Fruit fly (Drosophila melanogaster) whole organism, embryonic: ENCODE results near the gene CG34313.
A peak's percentile ranks its signal among the peaks of the same experiment; 100 is the strongest.

Experiments used
- Adf1 ChIP-seq: fragments of 200-800 bp; sonication (Bioruptor generic); IDR thresholded peaks from 2 replicates; pipeline ENCODE4 v1.3.6; 2022; ENCODE audit warnings: missing biosample characterization, missing genetic modification characterization
- Blimp-1 ChIP-seq: fragments of 200-800 bp; sonication (Bioruptor generic); optimal IDR thresholded peaks from 3 replicates; lab custom pipeline; 2018; ENCODE audit warnings: missing biosample characterization, missing genetic modification characterization, mild to moderate bottlenecking, moderate library complexity, missing genetic modification reagents
- CG10209 ChIP-seq: fragments of 200-800 bp; sonication (Bioruptor generic); optimal IDR thresholded peaks from 3 replicates; lab custom pipeline; 2017; ENCODE audit warnings: missing biosample characterization, mild to moderate bottlenecking, missing genetic modification characterization, missing genetic modification reagents
- CG10267 ChIP-seq: fragments of 200-800 bp; sonication (Bioruptor generic); optimal IDR thresholded peaks from 2 replicates; lab custom pipeline; 2018; ENCODE audit warnings: missing biosample characterization, mild to moderate bottlenecking, missing genetic modification characterization, moderate library complexity
- CG10366 ChIP-seq: fragments of 200-800 bp; sonication (Bioruptor generic); IDR thresholded peaks from 2 replicates; pipeline ENCODE4 v1.3.6; 2022; ENCODE audit warnings: missing biosample characterization, missing genetic modification characterization
- CG10543 ChIP-seq: fragments of 200-800 bp; sonication (Bioruptor generic); optimal IDR thresholded peaks from 3 replicates; lab custom pipeline; 2017; ENCODE audit warnings: missing biosample characterization, mild to moderate bottlenecking, missing genetic modification characterization, moderate library complexity
- CG13775 ChIP-seq: fragments of 200-800 bp; sonication (Bioruptor generic); optimal IDR thresholded peaks from 3 replicates; lab custom pipeline; 2017; ENCODE audit warnings: missing biosample characterization, mild to moderate bottlenecking, missing genetic modification characterization
- CG14710 ChIP-seq: fragments of 200-800 bp; sonication (Bioruptor generic); optimal IDR thresholded peaks from 3 replicates; lab custom pipeline; 2019; ENCODE audit warnings: missing biosample characterization, mild to moderate bottlenecking, missing genetic modification characterization, moderate library complexity
- CG14965 ChIP-seq: fragments of 200-800 bp; sonication (Bioruptor generic); optimal IDR thresholded peaks from 2 replicates; lab custom pipeline; 2016; ENCODE audit warnings: missing biosample characterization, missing genetic modification characterization, borderline replicate concordance
- CG15073 ChIP-seq: fragments of 200-800 bp; sonication (Bioruptor generic); optimal IDR thresholded peaks from 2 replicates; lab custom pipeline; 2016; ENCODE audit warnings: missing biosample characterization, missing genetic modification characterization
- CG1602 ChIP-seq: fragments of 200-800 bp; sonication (Bioruptor generic); optimal IDR thresholded peaks from 3 replicates; lab custom pipeline; 2016; ENCODE audit warnings: missing biosample characterization, missing genetic modification characterization
- CG1647 ChIP-seq: fragments of 200-800 bp; sonication (Bioruptor generic); optimal IDR thresholded peaks from 3 replicates; lab custom pipeline; 2016; ENCODE audit warnings: missing biosample characterization, missing genetic modification characterization
- CG2129 ChIP-seq: fragments of 200-800 bp; sonication (Bioruptor generic); IDR thresholded peaks from 2 replicates; pipeline ENCODE4 v1.3.6; 2022; ENCODE audit warnings: missing biosample characterization, missing genetic modification characterization; ENCODE audit not compliant: partially characterized antibody
- CG2199 ChIP-seq: fragments of 200-800 bp; sonication (Bioruptor generic); IDR thresholded peaks from 3 replicates; pipeline ENCODE4 v1.3.6; 2022; ENCODE audit warnings: missing biosample characterization, missing genetic modification characterization
- CG30431 ChIP-seq: fragments of 200-800 bp; sonication (Bioruptor generic); optimal IDR thresholded peaks from 2 replicates; lab custom pipeline; 2017; ENCODE audit warnings: missing biosample characterization, missing genetic modification characterization
- CG33213 ChIP-seq: fragments of 200-800 bp; sonication (Bioruptor generic); optimal IDR thresholded peaks from 3 replicates; lab custom pipeline; 2016; ENCODE audit warnings: missing biosample characterization, missing genetic modification characterization
- CG6254 ChIP-seq: fragments of 200-800 bp; sonication (Bioruptor generic); optimal IDR thresholded peaks from 3 replicates; lab custom pipeline; 2017; ENCODE audit warnings: mild to moderate bottlenecking, missing biosample characterization, missing genetic modification reagents, missing genetic modification characterization
- CG7963 ChIP-seq: fragments of 200-800 bp; sonication (Bioruptor generic); IDR thresholded peaks from 3 replicates; pipeline ENCODE4 v1.3.6; 2022; ENCODE audit warnings: missing biosample characterization, missing genetic modification characterization; ENCODE audit not compliant: partially characterized antibody
- CG8388 ChIP-seq: fragments of 200-800 bp; sonication (Bioruptor generic); optimal IDR thresholded peaks from 2 replicates; lab custom pipeline; 2019; ENCODE audit warnings: missing biosample characterization, mild to moderate bottlenecking, missing genetic modification characterization, moderate library complexity
- CG8478 ChIP-seq: fragments of >200 bp; optimal IDR thresholded peaks from 2 replicates; lab custom pipeline; 2018
- CG8944 ChIP-seq: fragments of 200-800 bp; sonication (Bioruptor generic); optimal IDR thresholded peaks from 3 replicates; lab custom pipeline; 2016; ENCODE audit warnings: missing biosample characterization, missing genetic modification characterization
- CTCF ChIP-seq: fragments of 200-800 bp; sonication (Bioruptor generic); optimal IDR thresholded peaks from 2 replicates; lab custom pipeline; 2017; ENCODE audit warnings: missing biosample characterization, mild to moderate bottlenecking, missing genetic modification characterization, moderate library complexity
- Dp ChIP-seq: fragments of 200-800 bp; sonication (Bioruptor generic); optimal IDR thresholded peaks from 2 replicates; lab custom pipeline; 2018; ENCODE audit warnings: missing biosample characterization, mild to moderate bottlenecking, missing genetic modification characterization, moderate library complexity
- Drgx ChIP-seq: fragments of 200-800 bp; sonication (Bioruptor generic); IDR thresholded peaks from 2 replicates; pipeline ENCODE4 v1.3.6; 2022; ENCODE audit warnings: missing biosample characterization, missing genetic modification characterization
- Hr78 ChIP-seq, 2 experiments: fragments of 200-800 bp in 1 of 2; fragments of >200 bp in 1 of 2; sonication (Bioruptor generic) in 1 of 2; optimal IDR thresholded peaks; 2 replicates each; lab custom pipeline; 2017 to 2019; ENCODE audit warnings: missing biosample characterization in 2 of 2, missing genetic modification characterization in 2 of 2, mild to moderate bottlenecking in 1 of 2, moderate library complexity in 1 of 2
- MESR4 ChIP-seq: fragments of 200-800 bp; sonication (Bioruptor generic); optimal IDR thresholded peaks from 2 replicates; lab custom pipeline; 2018; ENCODE audit warnings: missing biosample characterization, mild to moderate bottlenecking, missing genetic modification characterization, moderate library complexity
- Mes4 ChIP-seq: fragments of 200-800 bp; sonication (Bioruptor generic); optimal IDR thresholded peaks from 2 replicates; lab custom pipeline; 2016; ENCODE audit warnings: missing biosample characterization, missing genetic modification characterization
- Usf ChIP-seq: fragments of 200-800 bp; sonication (Bioruptor generic); optimal IDR thresholded peaks from 2 replicates; lab custom pipeline; 2017; ENCODE audit warnings: missing genotype, missing biosample characterization, missing genetic modification characterization
- aop ChIP-seq: fragments of 200-800 bp; sonication (Bioruptor generic); IDR thresholded peaks from 2 replicates; pipeline ENCODE4 v1.3.6; 2022; ENCODE audit warnings: missing biosample characterization, missing genetic modification characterization
- az2 ChIP-seq: fragments of 200-800 bp; sonication (Bioruptor generic); optimal IDR thresholded peaks from 3 replicates; lab custom pipeline; 2016; ENCODE audit warnings: missing biosample characterization, missing genetic modification characterization
- cad ChIP-seq: fragments of >200 bp; optimal IDR thresholded peaks from 2 replicates; lab custom pipeline; 2017; ENCODE audit warnings: missing biosample characterization, missing genetic modification characterization
- emc ChIP-seq: fragments of 200-800 bp; sonication (Bioruptor generic); optimal IDR thresholded peaks from 2 replicates; lab custom pipeline; 2016; ENCODE audit warnings: missing biosample characterization, missing genetic modification characterization
- en ChIP-seq: fragments of 200-800 bp; sonication (Bioruptor generic); optimal IDR thresholded peaks from 2 replicates; lab custom pipeline; 2016; ENCODE audit warnings: missing biosample characterization, missing genetic modification characterization
- eyg ChIP-seq: fragments of 200-800 bp; sonication (Bioruptor generic); optimal IDR thresholded peaks from 3 replicates; lab custom pipeline; 2016; ENCODE audit warnings: missing biosample characterization, missing genetic modification characterization
- fd64A ChIP-seq: fragments of 200-800 bp; sonication (Bioruptor generic); optimal IDR thresholded peaks from 3 replicates; lab custom pipeline; 2018; ENCODE audit warnings: missing biosample characterization, mild to moderate bottlenecking, missing genetic modification characterization
- fu2 ChIP-seq: fragments of 200-800 bp; sonication (Bioruptor generic); optimal IDR thresholded peaks from 2 replicates; lab custom pipeline; 2016; ENCODE audit warnings: missing biosample characterization, missing genetic modification characterization
- hb ChIP-seq: fragments of 200-800 bp; sonication (Bioruptor generic); IDR thresholded peaks from 3 replicates; pipeline ENCODE4 v1.3.6; 2022; ENCODE audit warnings: missing biosample characterization, missing genetic modification characterization; ENCODE audit not compliant: partially characterized antibody
- hth ChIP-seq: fragments of >200 bp; optimal IDR thresholded peaks from 2 replicates; lab custom pipeline; 2017; ENCODE audit warnings: inconsistent platforms
- ind ChIP-seq: fragments of 200-800 bp; sonication (Bioruptor generic); optimal IDR thresholded peaks from 3 replicates; lab custom pipeline; 2016; ENCODE audit warnings: missing biosample characterization, missing genetic modification characterization
- insv ChIP-seq, 2 experiments: fragments of 200-800 bp; sonication (Bioruptor generic); optimal IDR thresholded peaks; 3 replicates each; lab custom pipeline; 2016 to 2018; ENCODE audit warnings: missing biosample characterization in 2 of 2, missing genetic modification characterization in 2 of 2
- jing ChIP-seq: fragments of 200-800 bp; sonication (Bioruptor generic); optimal IDR thresholded peaks from 2 replicates; lab custom pipeline; 2018; ENCODE audit warnings: missing biosample characterization, mild to moderate bottlenecking, missing genetic modification characterization
- lbe ChIP-seq: fragments of 200-800 bp; sonication (Bioruptor generic); optimal IDR thresholded peaks from 2 replicates; lab custom pipeline; 2016; ENCODE audit warnings: missing biosample characterization, mild to moderate bottlenecking, missing genetic modification characterization
- maf-S ChIP-seq: fragments of 200-800 bp; sonication (Bioruptor generic); optimal IDR thresholded peaks from 2 replicates; lab custom pipeline; 2016; ENCODE audit warnings: missing biosample characterization, missing genetic modification characterization
- rib ChIP-seq: fragments of 200-800 bp; sonication (Bioruptor generic); IDR thresholded peaks from 2 replicates; pipeline ENCODE4 v1.3.6; 2022; ENCODE audit warnings: missing biosample characterization, missing genetic modification characterization
- row ChIP-seq: fragments of 200-800 bp; sonication (Bioruptor generic); IDR thresholded peaks from 3 replicates; pipeline ENCODE4 v1.3.6; 2022; ENCODE audit warnings: missing biosample characterization, missing genetic modification characterization
- run ChIP-seq: fragments of 200-800 bp; sonication (Bioruptor generic); optimal IDR thresholded peaks from 3 replicates; lab custom pipeline; 2018; ENCODE audit warnings: missing biosample characterization, mild to moderate bottlenecking, missing genetic modification characterization
- scrt ChIP-seq: fragments of 200-800 bp; sonication (Bioruptor generic); optimal IDR thresholded peaks from 2 replicates; lab custom pipeline; 2018; ENCODE audit warnings: missing biosample characterization, mild to moderate bottlenecking, missing genetic modification characterization, moderate library complexity
- sr ChIP-seq: fragments of 200-800 bp; sonication (Bioruptor generic); IDR thresholded peaks from 3 replicates; pipeline ENCODE4 v1.3.6; 2022; ENCODE audit warnings: missing biosample characterization, missing genetic modification characterization
- stwl ChIP-seq: fragments of 200-800 bp; sonication (Bioruptor generic); optimal IDR thresholded peaks from 3 replicates; lab custom pipeline; 2018; ENCODE audit warnings: missing biosample characterization, mild to moderate bottlenecking, missing genetic modification characterization, moderate library complexity
- sug ChIP-seq: fragments of 200-800 bp; optimal IDR thresholded peaks from 2 replicates; lab custom pipeline; 2019; ENCODE audit warnings: missing biosample characterization, mild to moderate bottlenecking, missing genetic modification characterization, moderate library complexity
- trh ChIP-seq: fragments of 200-800 bp; sonication (Bioruptor generic); optimal IDR thresholded peaks from 2 replicates; lab custom pipeline; 2016; ENCODE audit warnings: missing biosample characterization, missing genetic modification characterization
- twi ChIP-seq: fragments of 200-800 bp; optimal IDR thresholded peaks from 2 replicates; lab custom pipeline; 2019; ENCODE audit warnings: missing biosample characterization, mild to moderate bottlenecking, missing genetic modification characterization, moderate library complexity
- yki ChIP-seq: fragments of >200 bp; optimal IDR thresholded peaks from 3 replicates; lab custom pipeline; 2018

CG34313 gene

dm6 chr2L:16846742-16847346 is 32.5 kb upstream of the CG34313 start (continued):
- TF ChIP-seq CG1602 (GFP tag; lab: Kevin White, UChicago) (no peak), hb (GFP tag; lab: Robert Waterston, UW) (no peak), insv (GFP tag; optimal IDR thresholded peaks at IDR 0.05; lab: Kevin White, UChicago) (no peak), yki (lab: Kevin White, UChicago) (no peak), CG10209 (GFP tag; lab: Kevin White, UChicago) (no peak), CG30431 (GFP tag; lab: Kevin White, UChicago) (no peak), maf-S (GFP tag; lab: Kevin White, UChicago) (no peak), CG8944 (no peak), CG14710 (no peak), CG2199 (GFP tag; lab: Robert Waterston, UW) (peak; percentile 93), jing (no peak), trh (no peak), rib (GFP tag; lab: Robert Waterston, UW) (no peak), Dp (no peak), Blimp-1 (GFP tag; lab: Kevin White, UChicago) (no peak), twi (tag; lab: Kevin White, UChicago) (no peak), CG7963 (GFP tag; lab: Robert Waterston, UW) (no peak), Usf (no peak), Drgx (GFP tag; lab: Robert Waterston, UW) (no peak), lbe (GFP tag; lab: Kevin White, UChicago) (no peak), az2 (no peak), CG13775 (no peak), emc (GFP tag; lab: Kevin White, UChicago) (no peak), CG2129 (GFP tag; lab: Robert Waterston, UW) (no peak), CG8478 (no peak), run (tag; lab: Kevin White, UChicago) (no peak), CG10267 (tag; lab: Kevin White, UChicago) (no peak), CG6254 (no peak), CG10366 (GFP tag; lab: Robert Waterston, UW) (no peak), MESR4 (GFP tag; lab: Kevin White, UChicago) (no peak), eyg (GFP tag; lab: Kevin White, UChicago) (no peak), CG8388 (GFP tag; lab: Kevin White, UChicago) (no peak), CG1647 (no peak), aop (GFP tag; lab: Robert Waterston, UW) (no peak), sug (tag; lab: Kevin White, UChicago) (peak; percentile 76), stwl (tag; lab: Kevin White, UChicago) (no peak), CG33213 (GFP tag; lab: Kevin White, UChicago) (no peak), CTCF (no peak), Hr78 (GFP tag; optimal IDR thresholded peaks at IDR 0.05; lab: Kevin White, UChicago) (peak in 1 of 2 experiments; percentile 14), en (GFP tag; lab: Kevin White, UChicago) (no peak), Mes4 (GFP tag; lab: Kevin White, UChicago) (no peak), Adf1 (GFP tag; lab: Robert Waterston, UW) (no peak), sr (GFP tag; lab: Robert Waterston, UW) (no peak), CG10543 (GFP tag; lab: Kevin White, UChicago) (peak; percentile 55), CG14965 (GFP tag; lab: Kevin White, UChicago) (no peak), hth (no peak), fu2 (no peak), CG15073 (GFP tag; lab: Kevin White, UChicago) (no peak), fd64A (GFP tag; lab: Kevin White, UChicago) (peak; percentile 3), ind (GFP tag; lab: Kevin White, UChicago) (no peak), scrt (no peak), row (no peak), cad (GFP tag; lab: Kevin White, UChicago) (no peak)
